Worm (Caenorhabditis elegans) whole organism, L4 larva: ENCODE data around the gene rfs-1.

Experiments used
- D1046.2 ChIP-seq: fragments of 200-800 bp; sonication (Bioruptor generic); IDR thresholded peaks from 2 replicates; pipeline ENCODE4 v1.3.6; 2022; ENCODE audit warnings: missing genetic modification characterization, missing compliant biosample characterization
- F26F4.8 ChIP-seq: fragments of 200-800 bp; sonication (Bioruptor generic); conservative IDR thresholded peaks from 2 replicates; pipeline ENCODE4 v1.3.6; 2022; ENCODE audit warnings: missing genetic modification characterization, missing compliant biosample characterization
- F44E2.7 ChIP-seq: fragments of 200-800 bp; sonication (Bioruptor generic); IDR thresholded peaks from 2 replicates; pipeline ENCODE4 v2.1.2; 2022; ENCODE audit warnings: missing genetic modification characterization, missing compliant biosample characterization
- T26A8.4 ChIP-seq: fragments of 200-800 bp; sonication (Bioruptor generic); IDR thresholded peaks from 2 replicates; pipeline ENCODE4 v1.3.6; 2022; ENCODE audit warnings: missing genetic modification characterization, missing compliant biosample characterization
- Y48G9A.11 ChIP-seq: fragments of 200-800 bp; sonication (Bioruptor generic); IDR thresholded peaks from 2 replicates; pipeline ENCODE4 v1.3.6; 2022; ENCODE audit warnings: missing genetic modification reagents, missing genetic modification characterization, missing compliant biosample characterization
- Y75B8A.6 ChIP-seq: fragments of 200-800 bp; sonication (Bioruptor generic); IDR thresholded peaks from 2 replicates; pipeline ENCODE4 v1.3.6; 2022; ENCODE audit warnings: missing genetic modification reagents, missing genetic modification characterization, missing compliant biosample characterization
- ZK546.5 ChIP-seq, 2 experiments: sonication (generic microtip); optimal IDR thresholded peaks; 2 replicates each; lab custom pipeline; 2017; ENCODE audit warnings: missing biosample characterization in 2 of 2, missing genetic modification characterization in 2 of 2
- ama-1 ChIP-seq: fragments of 150-350 bp; optimal IDR thresholded peaks from 2 replicates; lab custom pipeline; 2014; ENCODE audit warnings: inconsistent platforms, mixed read lengths
- arid-1 ChIP-seq: fragments of 200-800 bp; sonication (Bioruptor generic); conservative IDR thresholded peaks from 2 replicates; pipeline ENCODE4 v1.3.6; 2022; ENCODE audit warnings: missing genetic modification reagents, missing genetic modification characterization, missing compliant biosample characterization
- attf-4 ChIP-seq: sonication (generic microtip); optimal IDR thresholded peaks from 3 replicates; lab custom pipeline; 2017; ENCODE audit warnings: missing biosample characterization, missing genetic modification characterization
- ceh-20 ChIP-seq: fragments of 200-800 bp; sonication (Bioruptor generic); IDR thresholded peaks from 2 replicates; pipeline ENCODE4 v1.3.6; 2022; ENCODE audit warnings: missing genetic modification reagents, missing genetic modification characterization, missing compliant biosample characterization
- ceh-44 ChIP-seq: fragments of 200-800 bp; sonication (Bioruptor generic); IDR thresholded peaks from 2 replicates; pipeline ENCODE4 v1.3.6; 2022; ENCODE audit warnings: missing genetic modification reagents, missing genetic modification characterization, missing compliant biosample characterization
- ceh-82 ChIP-seq: sonication (generic microtip); optimal IDR thresholded peaks from 2 replicates; lab custom pipeline; 2017; ENCODE audit warnings: missing biosample characterization, missing genetic modification characterization
- daf-12 ChIP-seq: fragments of 150-350 bp; optimal IDR thresholded peaks from 2 replicates; lab custom pipeline; 2014; ENCODE audit warnings: missing biosample characterization, missing genetic modification reagents, missing genetic modification characterization
- daf-19 ChIP-seq: fragments of 200-800 bp; sonication (Bioruptor generic); conservative IDR thresholded peaks from 2 replicates; pipeline ENCODE4 v1.3.6; 2022; ENCODE audit warnings: missing genetic modification characterization, missing compliant biosample characterization
- daf-8 ChIP-seq: fragments of 200-800 bp; sonication (Bioruptor generic); IDR thresholded peaks from 2 replicates; pipeline ENCODE4 v1.3.6; 2022; ENCODE audit warnings: missing genetic modification characterization, missing compliant biosample characterization
- dmd-6 ChIP-seq: fragments of 200-800 bp; sonication (Bioruptor generic); IDR thresholded peaks from 2 replicates; pipeline ENCODE4 v1.3.6; 2022; ENCODE audit warnings: missing genetic modification reagents, missing genetic modification characterization, missing compliant biosample characterization
- dmd-8 ChIP-seq: fragments of 200-800 bp; sonication (Bioruptor generic); IDR thresholded peaks from 2 replicates; pipeline ENCODE4 v1.3.6; 2022; ENCODE audit warnings: missing genetic modification characterization, missing compliant biosample characterization
- dmd-9 ChIP-seq: fragments of 200-800 bp; sonication (Bioruptor generic); IDR thresholded peaks from 2 replicates; pipeline ENCODE4 v1.3.6; 2022; ENCODE audit warnings: missing genetic modification reagents, missing genetic modification characterization, missing compliant biosample characterization
- duxl-1 ChIP-seq: sonication (generic microtip); optimal IDR thresholded peaks from 2 replicates; lab custom pipeline; 2016; ENCODE audit warnings: mild to moderate bottlenecking, missing genetic modification characterization, moderate library complexity, missing compliant biosample characterization; ENCODE audit not compliant: poor library complexity
- dve-1 ChIP-seq: sonication (generic microtip); optimal IDR thresholded peaks from 2 replicates; lab custom pipeline; 2017; ENCODE audit warnings: antibody characterized with exemption, mild to moderate bottlenecking, missing genetic modification characterization, missing compliant biosample characterization; ENCODE audit not compliant: insufficient read depth
- egl-27 ChIP-seq: sonication (generic microtip); optimal IDR thresholded peaks from 3 replicates; lab custom pipeline; 2017; ENCODE audit warnings: missing biosample characterization, missing genetic modification reagents, missing genetic modification characterization
- egl-43 ChIP-seq: fragments of 200-800 bp; sonication (Bioruptor generic); IDR thresholded peaks from 2 replicates; pipeline ENCODE4 v1.3.6; 2022; ENCODE audit warnings: missing genetic modification reagents, missing genetic modification characterization, missing compliant biosample characterization
- gei-8 ChIP-seq: fragments of 200-800 bp; sonication (Bioruptor generic); optimal IDR thresholded peaks from 2 replicates; lab custom pipeline; 2018; ENCODE audit warnings: mild to moderate bottlenecking, missing genetic modification characterization, missing compliant biosample characterization
- hif-1 ChIP-seq, 2 experiments: sonication (generic microtip); optimal IDR thresholded peaks; 2 replicates each; lab custom pipeline; 2016 to 2017; ENCODE audit warnings: missing compliant biosample characterization in 2 of 2, missing genetic modification characterization in 2 of 2, missing genetic modification reagents in 2 of 2, missing genotype in 2 of 2, mild to moderate bottlenecking in 1 of 2
- hlh-30 ChIP-seq: sonication (generic microtip); optimal IDR thresholded peaks from 2 replicates; lab custom pipeline; 2017; ENCODE audit warnings: antibody characterized with exemption, mild to moderate bottlenecking, missing genetic modification characterization, missing compliant biosample characterization; ENCODE audit not compliant: insufficient read depth
- hmg-1.1 ChIP-seq: fragments of 200-800 bp; sonication (Bioruptor generic); IDR thresholded peaks from 2 replicates; pipeline ENCODE4 v1.3.6; 2022; ENCODE audit warnings: missing genetic modification reagents, missing genetic modification characterization, missing compliant biosample characterization
- jun-1 ChIP-seq: fragments of 150-350 bp; optimal IDR thresholded peaks from 2 replicates; lab custom pipeline; 2014; ENCODE audit warnings: missing biosample characterization, missing genetic modification reagents, missing genetic modification characterization
- lin-1 ChIP-seq: fragments of 200-800 bp; sonication (Bioruptor generic); IDR thresholded peaks from 2 replicates; pipeline ENCODE4 v1.3.6; 2022; ENCODE audit warnings: missing genetic modification reagents, missing genetic modification characterization, missing compliant biosample characterization
- lin-13 ChIP-seq: fragments of 150-350 bp; optimal IDR thresholded peaks from 2 replicates; lab custom pipeline; 2014; ENCODE audit warnings: missing biosample characterization, missing genetic modification reagents, missing genetic modification characterization
- lin-29 ChIP-seq: fragments of 200-800 bp; sonication (Bioruptor generic); IDR thresholded peaks from 2 replicates; pipeline ENCODE4 v1.3.6; 2022; ENCODE audit warnings: missing genetic modification reagents, missing genetic modification characterization, missing compliant biosample characterization
- lin-39 ChIP-seq: fragments of 150-350 bp; optimal IDR thresholded peaks from 2 replicates; lab custom pipeline; 2014; ENCODE audit warnings: missing biosample characterization, missing genetic modification reagents, missing genetic modification characterization
- lir-3 ChIP-seq: sonication (generic microtip); optimal IDR thresholded peaks from 2 replicates; lab custom pipeline; 2016; ENCODE audit warnings: mild to moderate bottlenecking, missing genetic modification characterization, missing compliant biosample characterization
- lsy-2 ChIP-seq, 2 experiments: fragments of 150-350 bp in 1 of 2; sonication (generic microtip) in 1 of 2; optimal IDR thresholded peaks; 2 replicates each; lab custom pipeline; 2014 to 2017; ENCODE audit warnings: missing biosample characterization in 2 of 2, missing genetic modification characterization in 2 of 2
- mes-2 ChIP-seq: sonication (generic microtip); optimal IDR thresholded peaks from 2 replicates; lab custom pipeline; 2016; ENCODE audit warnings: missing genotype, mild to moderate bottlenecking, missing genetic modification characterization, missing compliant biosample characterization; ENCODE audit not compliant: poor library complexity, severe bottlenecking
- nhr-102 ChIP-seq: sonication (generic microtip); optimal IDR thresholded peaks from 2 replicates; lab custom pipeline; 2016; ENCODE audit warnings: mild to moderate bottlenecking, missing genetic modification characterization, moderate library complexity, missing compliant biosample characterization
- nhr-237 ChIP-seq: sonication (generic microtip); optimal IDR thresholded peaks from 2 replicates; lab custom pipeline; 2017; ENCODE audit warnings: missing biosample characterization, missing genetic modification characterization
- nhr-48 ChIP-seq: sonication (generic microtip); optimal IDR thresholded peaks from 2 replicates; lab custom pipeline; 2016; ENCODE audit warnings: mild to moderate bottlenecking, missing genetic modification characterization, missing compliant biosample characterization
- skn-1 ChIP-seq: fragments of 150-350 bp; optimal IDR thresholded peaks from 2 replicates; lab custom pipeline; 2014; ENCODE audit warnings: missing biosample characterization, missing genetic modification characterization
- snpc-1.2 ChIP-seq: fragments of 200-800 bp; sonication (Bioruptor generic); IDR thresholded peaks from 2 replicates; pipeline ENCODE4 v1.3.6; 2022; ENCODE audit warnings: missing genetic modification reagents, missing genetic modification characterization, missing compliant biosample characterization
- spr-3 ChIP-seq: fragments of 200-800 bp; sonication (Bioruptor generic); optimal IDR thresholded peaks from 2 replicates; lab custom pipeline; 2018; ENCODE audit warnings: mild to moderate bottlenecking, missing genetic modification characterization, missing compliant biosample characterization
- unc-62 ChIP-seq, 3 experiments: fragments of 150-350 bp in 1 of 3; sonication (generic microtip); optimal IDR thresholded peaks in 2 of 3; peaks in 1 of 3; 1 replicate in 1 of 3; 2 replicates in 2 of 3; lab custom pipeline; 2014 to 2017; ENCODE audit warnings: missing biosample characterization in 3 of 3, missing genetic modification characterization in 3 of 3, missing genetic modification reagents in 3 of 3, missing genotype in 1 of 3
- zag-1 ChIP-seq: fragments of 150-350 bp; optimal IDR thresholded peaks from 2 replicates; lab custom pipeline; 2014; ENCODE audit warnings: missing biosample characterization, missing genetic modification characterization
- zfp-2 ChIP-seq: sonication (generic microtip); optimal IDR thresholded peaks from 2 replicates; lab custom pipeline; 2016; ENCODE audit warnings: mild to moderate bottlenecking, missing genetic modification characterization, missing compliant biosample characterization
- zip-11 ChIP-seq: fragments of 200-800 bp; sonication (Bioruptor generic); IDR thresholded peaks from 2 replicates; pipeline ENCODE4 v1.3.6; 2022; ENCODE audit warnings: missing genetic modification characterization, missing compliant biosample characterization
- ztf-7 ChIP-seq: fragments of 150-350 bp; optimal IDR thresholded peaks from 2 replicates; lab custom pipeline; 2014; ENCODE audit warnings: missing biosample characterization, missing genetic modification characterization

Gene rfs-1

ce11 chrIII:8240247-8240646 lies 14.0 kb downstream of the rfs-1 start (continued):
- TF ChIP-seq arid-1 (GFP tag; lab: Robert Waterston, UW) (no peak), lin-39 (tag; lab: Kevin White, UChicago) (no peak), daf-19 (GFP tag; lab: Robert Waterston, UW) (no peak), skn-1 (tag; lab: Kevin White, UChicago) (no peak)

ce11 chrIII:8240948-8241347 lies 14.7 kb downstream of the rfs-1 start:
- no peak for TF ChIP-seq gei-8 (GFP tag; lab: Kevin White, UChicago)
- TF ChIP-seq unc-62 (GFP tag; optimal IDR thresholded peaks at IDR 0.05 in 1 of 2; lab: Kevin White, UChicago) = peak in 1 of 2 experiments; percentile 95
- TF ChIP-seq unc-62 (tag; optimal IDR thresholded peaks at IDR 0.05; lab: Kevin White, UChicago) = no peak

ce11 chrIII:8242809-8243208 lies 16.5 kb downstream of the rfs-1 start, which contains the start of gene C02F5.12:
Gene C02F5.12, minus strand, starts transcription at chrIII:8243029.
- TF ChIP-seq lsy-2 (tag; optimal IDR thresholded peaks at IDR 0.05; lab: Kevin White, UChicago) = peak in 1 of 2 experiments; percentile 53
- TF ChIP-seq ceh-82 = no peak
- TF ChIP-seq dmd-9 = no peak
- TF ChIP-seq lir-3 (tag; lab: Kevin White, UChicago) = no peak
- 0 out of 2 replicates have a peak, but pooled peaks have one; percentile 40 for TF ChIP-seq hmg-1.1 (GFP tag; lab: Robert Waterston, UW)
- TF ChIP-seq nhr-102 = no peak
- no peak for TF ChIP-seq attf-4 (tag; lab: Kevin White, UChicago)
- no peak for TF ChIP-seq zfp-2 (tag; lab: Kevin White, UChicago)
- TF ChIP-seq ama-1 = no peak
- no peak for TF ChIP-seq daf-8 (GFP tag; lab: Robert Waterston, UW)
- TF ChIP-seq ZK546.5 (tag; optimal IDR thresholded peaks at IDR 0.05; lab: Kevin White, UChicago) = no peak
- no peak for TF ChIP-seq ceh-44 (GFP tag; lab: Robert Waterston, UW)
- no peak for TF ChIP-seq daf-12 (tag; lab: Kevin White, UChicago)
- TF ChIP-seq spr-3 (GFP tag; lab: Kevin White, UChicago) = no peak
- peak; percentile 17; the same call in 1 of the 2 replicates for TF ChIP-seq dmd-6 (GFP tag; lab: Robert Waterston, UW)
- no peak for TF ChIP-seq zip-11 (GFP tag; lab: Robert Waterston, UW)
- TF ChIP-seq nhr-237 (tag; lab: Kevin White, UChicago) = no peak
- TF ChIP-seq T26A8.4 (GFP tag; lab: Robert Waterston, UW) = no peak
- TF ChIP-seq lin-29 (GFP tag; lab: Robert Waterston, UW) = no peak
- TF ChIP-seq hif-1 (tag; optimal IDR thresholded peaks at IDR 0.05; lab: Kevin White, UChicago) = no peak
- TF ChIP-seq arid-1 (GFP tag; lab: Robert Waterston, UW) = 0 out of 2 replicates have a peak, but pooled peaks have one; percentile 32
- TF ChIP-seq Y75B8A.6 (GFP tag; lab: Robert Waterston, UW) = no peak
- no peak for TF ChIP-seq Y48G9A.11 (GFP tag; lab: Robert Waterston, UW)
- TF ChIP-seq hlh-30 (tag; lab: Kevin White, UChicago) = peak; percentile 79
- no peak for TF ChIP-seq F44E2.7 (GFP tag; lab: Robert Waterston, UW)
- no peak for TF ChIP-seq F26F4.8
- TF ChIP-seq jun-1 = no peak
- no peak for TF ChIP-seq unc-62 (GFP tag; optimal IDR thresholded peaks at IDR 0.05 in 1 of 2; lab: Kevin White, UChicago)
- TF ChIP-seq unc-62 (tag; optimal IDR thresholded peaks at IDR 0.05; lab: Kevin White, UChicago) = no peak
- no peak for TF ChIP-seq snpc-1.2 (GFP tag; lab: Robert Waterston, UW)
- no peak for TF ChIP-seq lin-1 (GFP tag; lab: Robert Waterston, UW)
- TF ChIP-seq ztf-7 (tag; lab: Kevin White, UChicago) = no peak
- TF ChIP-seq duxl-1 (tag; lab: Kevin White, UChicago) = no peak
- TF ChIP-seq nhr-48 = peak; percentile 9
- no peak for TF ChIP-seq ceh-20 (GFP tag; lab: Robert Waterston, UW)
- peak; percentile 53 for TF ChIP-seq mes-2 (tag; lab: Kevin White, UChicago)
- TF ChIP-seq lin-13 (GFP tag; lab: Kevin White, UChicago) = peak; percentile 44
- no peak for TF ChIP-seq egl-27 (tag; lab: Kevin White, UChicago)
- TF ChIP-seq egl-43 = no peak
- TF ChIP-seq D1046.2 = no peak
- no peak for TF ChIP-seq zag-1
- 0 out of 2 replicates have a peak, but pooled peaks have one; percentile 45 for TF ChIP-seq dmd-8 (GFP tag; lab: Robert Waterston, UW)
- peak; percentile 51 for TF ChIP-seq dve-1 (tag; lab: Kevin White, UChicago)
